Fruit fly (Drosophila melanogaster) whole organism, pupa: ENCODE measurements around the gene snk.

Source experiments
- CG17806 ChIP-seq: fragments of 200-800 bp; sonication (Bioruptor generic); optimal IDR thresholded peaks from 2 replicates; lab custom pipeline; 2018; ENCODE audit warnings: missing biosample characterization, mild to moderate bottlenecking, missing genetic modification characterization, moderate library complexity
- CG4496 ChIP-seq: fragments of 200-800 bp; sonication (Bioruptor generic); IDR thresholded peaks from 3 replicates; pipeline ENCODE4 v1.3.6; 2022; ENCODE audit warnings: missing biosample characterization, missing genetic modification characterization
- CG8159 ChIP-seq: fragments of 200-800 bp; sonication (Bioruptor generic); optimal IDR thresholded peaks from 3 replicates; lab custom pipeline; 2018; ENCODE audit warnings: missing biosample characterization, mild to moderate bottlenecking, missing genetic modification characterization, moderate library complexity
- CG9948 ChIP-seq: fragments of 200-800 bp; sonication (Bioruptor generic); optimal IDR thresholded peaks from 2 replicates; lab custom pipeline; 2018; ENCODE audit warnings: missing biosample characterization, mild to moderate bottlenecking, missing genetic modification characterization, moderate library complexity
- D1 ChIP-seq: fragments of 200-800 bp; sonication (Bioruptor generic); optimal IDR thresholded peaks from 2 replicates; lab custom pipeline; 2018; ENCODE audit warnings: missing biosample characterization, mild to moderate bottlenecking, missing genetic modification characterization, moderate library complexity
- Pif1B ChIP-seq: fragments of 200-800 bp; sonication (Bioruptor generic); optimal IDR thresholded peaks from 3 replicates; lab custom pipeline; 2016; ENCODE audit warnings: missing biosample characterization, missing genetic modification characterization

dm6 chr3R:13056553-13056952 is 14.0 kb upstream of the snk start:
- TF ChIP-seq Pif1B (GFP tag; lab: Kevin White, UChicago): no peak
- no peak for TF ChIP-seq CG17806 (tag; lab: Kevin White, UChicago)
- TF ChIP-seq CG9948: no peak
- TF ChIP-seq CG8159 (tag; lab: Kevin White, UChicago): no peak
- TF ChIP-seq CG4496 (GFP tag; lab: Robert Waterston, UW): no peak
- TF ChIP-seq D1 (tag; lab: Kevin White, UChicago): no peak
